Worm (Caenorhabditis elegans) whole organism, late embryonic: Measurements from ENCODE around the gene F36H1.12.

Source experiments
- C08G9.2 ChIP-seq: sonication (generic microtip); optimal IDR thresholded peaks from 2 replicates; lab custom pipeline; 2016; ENCODE audit warnings: mild to moderate bottlenecking, missing genetic modification characterization, moderate library complexity, missing compliant biosample characterization
- F13H6.1 ChIP-seq: sonication (generic microtip); optimal IDR thresholded peaks from 2 replicates; lab custom pipeline; 2016; ENCODE audit warnings: missing genetic modification characterization, missing compliant biosample characterization
- K02D7.2 ChIP-seq: sonication (generic microtip); optimal IDR thresholded peaks from 2 replicates; lab custom pipeline; 2017; ENCODE audit warnings: mild to moderate bottlenecking, missing genetic modification characterization, missing compliant biosample characterization
- K09A11.1 ChIP-seq: sonication (generic microtip); optimal IDR thresholded peaks from 2 replicates; lab custom pipeline; 2017; ENCODE audit warnings: antibody characterized with exemption, mild to moderate bottlenecking, missing genetic modification characterization, missing compliant biosample characterization; ENCODE audit not compliant: insufficient read depth
- ahr-1 ChIP-seq: sonication (generic microtip); optimal IDR thresholded peaks from 2 replicates; lab custom pipeline; 2016; ENCODE audit warnings: missing genetic modification characterization, missing compliant biosample characterization
- ceh-14 ChIP-seq: sonication (generic microtip); optimal IDR thresholded peaks from 2 replicates; lab custom pipeline; 2016; ENCODE audit warnings: missing genotype, missing genetic modification characterization, missing compliant biosample characterization
- ceh-2 ChIP-seq: sonication (generic microtip); optimal IDR thresholded peaks from 2 replicates; lab custom pipeline; 2016; ENCODE audit warnings: missing genotype, missing genetic modification characterization, missing compliant biosample characterization
- ceh-22 ChIP-seq: sonication (generic microtip); optimal IDR thresholded peaks from 2 replicates; lab custom pipeline; 2017; ENCODE audit warnings: missing biosample characterization, missing genetic modification characterization
- ceh-30 ChIP-seq: fragments of 150-350 bp; optimal IDR thresholded peaks from 2 replicates; lab custom pipeline; 2014; ENCODE audit warnings: missing biosample characterization, missing genetic modification characterization
- ceh-31 ChIP-seq: sonication (generic microtip); optimal IDR thresholded peaks from 2 replicates; lab custom pipeline; 2016; ENCODE audit warnings: missing genetic modification characterization, missing compliant biosample characterization
- ceh-34 ChIP-seq: sonication (generic microtip); optimal IDR thresholded peaks from 2 replicates; lab custom pipeline; 2016; ENCODE audit warnings: mild to moderate bottlenecking, missing genetic modification characterization, missing compliant biosample characterization
- ceh-48 ChIP-seq: sonication (generic microtip); optimal IDR thresholded peaks from 2 replicates; lab custom pipeline; 2016; ENCODE audit warnings: missing genetic modification characterization, inconsistent platforms, missing compliant biosample characterization
- ceh-6 ChIP-seq: fragments of 200-800 bp; sonication (Bioruptor generic); optimal IDR thresholded peaks from 2 replicates; lab custom pipeline; 2018; ENCODE audit warnings: mild to moderate bottlenecking, missing genetic modification characterization, missing compliant biosample characterization
- ceh-9 ChIP-seq: sonication (generic microtip); optimal IDR thresholded peaks from 2 replicates; lab custom pipeline; 2016; ENCODE audit warnings: mild to moderate bottlenecking, missing genetic modification characterization, inconsistent platforms, missing compliant biosample characterization
- che-1 ChIP-seq: sonication (generic microtip); optimal IDR thresholded peaks from 2 replicates; lab custom pipeline; 2016; ENCODE audit warnings: mild to moderate bottlenecking, missing genetic modification characterization, missing compliant biosample characterization
- elt-2 ChIP-seq: sonication (generic microtip); optimal IDR thresholded peaks from 2 replicates; lab custom pipeline; 2016; ENCODE audit warnings: missing genetic modification reagents, missing genetic modification characterization, missing compliant biosample characterization
- ets-4 ChIP-seq: sonication (generic microtip); optimal IDR thresholded peaks from 2 replicates; lab custom pipeline; 2016; ENCODE audit warnings: missing genetic modification characterization, missing compliant biosample characterization
- fax-1 ChIP-seq: sonication (generic microtip); optimal IDR thresholded peaks from 2 replicates; lab custom pipeline; 2016; ENCODE audit warnings: missing genotype, missing genetic modification characterization, missing compliant biosample characterization
- fkh-6 ChIP-seq: sonication (generic microtip); optimal IDR thresholded peaks from 2 replicates; lab custom pipeline; 2016; ENCODE audit warnings: missing genetic modification characterization, missing compliant biosample characterization
- hlh-15 ChIP-seq: sonication (generic microtip); optimal IDR thresholded peaks from 2 replicates; lab custom pipeline; 2016; ENCODE audit warnings: missing genetic modification characterization, missing compliant biosample characterization
- hlh-30 ChIP-seq: sonication (generic microtip); optimal IDR thresholded peaks from 2 replicates; lab custom pipeline; 2017; ENCODE audit warnings: antibody characterized with exemption, missing genetic modification characterization, missing compliant biosample characterization; ENCODE audit not compliant: insufficient read depth
- hlh-8 ChIP-seq: sonication (generic microtip); optimal IDR thresholded peaks from 2 replicates; lab custom pipeline; 2016; ENCODE audit warnings: missing genotype, missing genetic modification characterization, missing compliant biosample characterization
- lin-11 ChIP-seq: fragments of 200-800 bp; sonication (Bioruptor generic); optimal IDR thresholded peaks from 2 replicates; lab custom pipeline; 2018; ENCODE audit warnings: mild to moderate bottlenecking, missing genetic modification characterization, missing compliant biosample characterization
- madf-2 ChIP-seq: sonication (generic microtip); optimal IDR thresholded peaks from 2 replicates; lab custom pipeline; 2017; ENCODE audit warnings: missing genetic modification characterization, missing compliant biosample characterization
- nfya-1 ChIP-seq: sonication (generic microtip); optimal IDR thresholded peaks from 2 replicates; lab custom pipeline; 2017; ENCODE audit warnings: missing genetic modification characterization, mild to moderate bottlenecking, missing compliant biosample characterization, antibody characterized with exemption, moderate library complexity
- npax-4 ChIP-seq: sonication (generic microtip); optimal IDR thresholded peaks from 2 replicates; lab custom pipeline; 2016; ENCODE audit warnings: missing genetic modification characterization, missing compliant biosample characterization
- pag-3 ChIP-seq: sonication (generic microtip); optimal IDR thresholded peaks from 2 replicates; lab custom pipeline; 2016; ENCODE audit warnings: missing compliant biosample characterization, missing genetic modification characterization, borderline replicate concordance
- pat-9 ChIP-seq: fragments of 200-800 bp; sonication (Bioruptor generic); optimal IDR thresholded peaks from 2 replicates; lab custom pipeline; 2018; ENCODE audit warnings: mild to moderate bottlenecking, missing genetic modification characterization, moderate library complexity, missing compliant biosample characterization
- pha-2 ChIP-seq: sonication (generic microtip); optimal IDR thresholded peaks from 2 replicates; lab custom pipeline; 2017; ENCODE audit warnings: mild to moderate bottlenecking, missing genetic modification characterization, missing compliant biosample characterization
- pqm-1 ChIP-seq: sonication (generic microtip); optimal IDR thresholded peaks from 2 replicates; lab custom pipeline; 2016; ENCODE audit warnings: missing genetic modification characterization, missing compliant biosample characterization
- rnt-1 ChIP-seq: sonication (generic microtip); optimal IDR thresholded peaks from 2 replicates; lab custom pipeline; 2016; ENCODE audit warnings: missing genetic modification characterization, missing compliant biosample characterization
- sdc-2 ChIP-seq: sonication (generic microtip); optimal IDR thresholded peaks from 2 replicates; lab custom pipeline; 2016; ENCODE audit warnings: missing genotype, missing genetic modification characterization, missing compliant biosample characterization
- tbx-2 ChIP-seq: sonication (generic microtip); optimal IDR thresholded peaks from 2 replicates; lab custom pipeline; 2016; ENCODE audit warnings: missing genetic modification characterization, missing compliant biosample characterization
- ttx-3 ChIP-seq: sonication (generic microtip); optimal IDR thresholded peaks from 2 replicates; lab custom pipeline; 2016; ENCODE audit warnings: missing genetic modification reagents, missing genetic modification characterization, missing compliant biosample characterization
- unc-42 ChIP-seq: sonication (generic microtip); optimal IDR thresholded peaks from 2 replicates; lab custom pipeline; 2016; ENCODE audit warnings: missing genotype, missing genetic modification characterization, missing compliant biosample characterization
- unc-55 ChIP-seq: sonication (generic microtip); optimal IDR thresholded peaks from 2 replicates; lab custom pipeline; 2017; ENCODE audit warnings: missing biosample characterization, missing genetic modification reagents, missing genetic modification characterization
- zip-5 ChIP-seq: sonication (generic microtip); optimal IDR thresholded peaks from 2 replicates; lab custom pipeline; 2016; ENCODE audit warnings: missing genetic modification characterization, missing compliant biosample characterization
- ztf-16 ChIP-seq: sonication (generic microtip); optimal IDR thresholded peaks from 2 replicates; lab custom pipeline; 2017; ENCODE audit warnings: missing genetic modification characterization, missing compliant biosample characterization

Gene F36H1.12

ce11 chrIV:11053652-11054317 is at the start of gene F36H1.12, which contains the start of gene lin-3:
TSS of gene F36H1.12 (minus strand) at chrIV:11053702.
TSS of gene lin-3 (plus strand) at chrIV:11054308.
- TF ChIP-seq nfya-1 (tag; lab: Kevin White, UChicago): no peak
- TF ChIP-seq ceh-30 (tag; lab: Kevin White, UChicago): no peak
- TF ChIP-seq K02D7.2 (tag; lab: Kevin White, UChicago): no peak
- no peak for TF ChIP-seq hlh-30
- TF ChIP-seq sdc-2: no peak
- no peak for TF ChIP-seq rnt-1
- no peak for TF ChIP-seq pha-2 (tag; lab: Kevin White, UChicago)
- no peak for TF ChIP-seq ztf-16
- TF ChIP-seq ttx-3: no peak
- TF ChIP-seq tbx-2 (tag; lab: Kevin White, UChicago): no peak
- TF ChIP-seq ceh-31 (tag; lab: Kevin White, UChicago): no peak

ce11 chrIV:11102608-11103007 is 49.1 kb upstream of the F36H1.12 start, which contains the start of gene srlf-17:
TSS of gene srlf-17 (minus strand) at chrIV:11102708.
- TF ChIP-seq pat-9 (no peak), ceh-34 (tag; lab: Kevin White, UChicago) (no peak), sdc-2 (no peak), ceh-48 (tag; lab: Kevin White, UChicago) (no peak), hlh-15 (tag; lab: Kevin White, UChicago) (no peak), ceh-9 (tag; lab: Kevin White, UChicago) (no peak), ceh-30 (tag; lab: Kevin White, UChicago) (no peak), F13H6.1 (no peak), tbx-2 (tag; lab: Kevin White, UChicago) (no peak), ceh-6 (GFP tag; lab: Kevin White, UChicago) (no peak), unc-42 (tag; lab: Kevin White, UChicago) (no peak), hlh-30 (no peak), pha-2 (tag; lab: Kevin White, UChicago) (no peak), che-1 (tag; lab: Kevin White, UChicago) (no peak), npax-4 (no peak)

ce11 chrIV:11101383-11101782 is 47.9 kb upstream of the F36H1.12 start, which contains the start of gene srlf-18:
TSS of gene srlf-18 (minus strand) at chrIV:11101483.
- TF ChIP-seq pqm-1 (tag; lab: Kevin White, UChicago) (no peak), madf-2 (no peak), ceh-2 (tag; lab: Kevin White, UChicago) (no peak), zip-5 (no peak), unc-55 (GFP tag; lab: Kevin White, UChicago) (no peak), pag-3 (tag; lab: Kevin White, UChicago) (no peak), lin-11 (tag; lab: Kevin White, UChicago) (no peak), fax-1 (tag; lab: Kevin White, UChicago) (no peak), K09A11.1 (tag; lab: Kevin White, UChicago) (no peak), ceh-9 (tag; lab: Kevin White, UChicago) (no peak), tbx-2 (tag; lab: Kevin White, UChicago) (no peak)

ce11 chrIV:11100271-11100670 is 46.8 kb upstream of the F36H1.12 start, which contains the start of gene str-3:
TSS of gene str-3 (minus strand) at chrIV:11100371.
- TF ChIP-seq pqm-1 (tag; lab: Kevin White, UChicago) (no peak), ceh-34 (tag; lab: Kevin White, UChicago) (no peak), unc-42 (tag; lab: Kevin White, UChicago) (no peak), ceh-22 (tag; lab: Kevin White, UChicago) (no peak)
- TF ChIP-seq, all 69 proteins: peak for 0

- TF ChIP-seq ahr-1 (no peak), ztf-16 (no peak), unc-42 (tag; lab: Kevin White, UChicago) (no peak), hlh-8 (tag; lab: Kevin White, UChicago) (no peak), ceh-14 (tag; lab: Kevin White, UChicago) (no peak), fax-1 (tag; lab: Kevin White, UChicago) (no peak), ets-4 (tag; lab: Kevin White, UChicago) (no peak), K09A11.1 (tag; lab: Kevin White, UChicago) (no peak), pha-2 (tag; lab: Kevin White, UChicago) (no peak), sdc-2 (no peak), fkh-6 (tag; lab: Kevin White, UChicago) (no peak), C08G9.2 (tag; lab: Kevin White, UChicago) (no peak), elt-2 (tag; lab: Kevin White, UChicago) (no peak)
These were observed 44.3 kb upstream of the F36H1.12 start, which contains the start of gene M7.12 for ce11 chrIV:11097795-11098194. TSS of gene M7.12 (minus strand) at chrIV:11097982.
